Comparison of ENCODE assay signal across 7 worm cellular contexts in genomic region chrX:14557352-14557935, ce11.
TF ChIP-seq lines count a peak whose summit lies in the region.

No protein-coding gene starts in this region.

TF ChIP-seq in whole organism, L1 larva, 84 proteins besides CTCF, POLR2A, EP300 and RAD21 (continues in another document):
- TF ChIP-seq skn-1 (tag; optimal IDR thresholded peaks at IDR 0.05; lab: Kevin White, UChicago) (peak; percentile 78), fkh-10 (GFP tag; optimal IDR thresholded peaks at IDR 0.05; lab: Kevin White, UChicago) (peak; percentile 80), nhr-71 (tag; optimal IDR thresholded peaks at IDR 0.05; lab: Kevin White, UChicago) (peak; percentile 96), ceh-88 (GFP tag; IDR thresholded peaks at IDR 0.05; lab: Robert Waterston, UW) (no peak), zip-4 (GFP tag; optimal IDR thresholded peaks at IDR 0.05; lab: Kevin White, UChicago) (peak; percentile 78), mab-9 (GFP tag; IDR thresholded peaks at IDR 0.05; lab: Robert Waterston, UW) (0 out of 2 replicates have a peak, but pooled peaks have one; percentile 19), hlh-17 (GFP tag; optimal IDR thresholded peaks at IDR 0.05; lab: Kevin White, UChicago; ENCODE audit: borderline replicate concordance) (no peak), alr-1 (tag; optimal IDR thresholded peaks at IDR 0.05; lab: Kevin White, UChicago; ENCODE audit: borderline replicate concordance) (no peak), swsn-7 (tag; optimal IDR thresholded peaks at IDR 0.05; lab: Kevin White, UChicago) (peak; percentile 64), mdl-1 (tag; optimal IDR thresholded peaks at IDR 0.05; lab: Kevin White, UChicago) (no peak), lsy-2 (tag; optimal IDR thresholded peaks at IDR 0.05; lab: Kevin White, UChicago) (peak; percentile 41 to 56), rnt-1 (tag; optimal IDR thresholded peaks at IDR 0.05; lab: Kevin White, UChicago) (peak; percentile 88)

TF ChIP-seq in whole organism, L2 larva, 48 proteins besides CTCF, POLR2A, EP300 and RAD21 (continues in another document):
- TF ChIP-seq lin-13 (GFP tag; optimal IDR thresholded peaks at IDR 0.05; lab: Kevin White, UChicago), result peak; percentile 47
- peak; percentile 28 for TF ChIP-seq unc-55 (GFP tag; optimal IDR thresholded peaks at IDR 0.05; lab: Kevin White, UChicago)
- TF ChIP-seq Y55F3AM.14 (GFP tag; optimal IDR thresholded peaks at IDR 0.05; lab: Kevin White, UChicago), result peak; percentile 13
- no peak for TF ChIP-seq nhr-10 (tag; optimal IDR thresholded peaks at IDR 0.05; lab: Kevin White, UChicago)
- TF ChIP-seq C34F6.9 (tag; optimal IDR thresholded peaks at IDR 0.05; lab: Kevin White, UChicago), result peak; percentile 42
- TF ChIP-seq F13H6.1 (tag; optimal IDR thresholded peaks at IDR 0.05; lab: Kevin White, UChicago), result peak; percentile 66
- peak; percentile 52 for TF ChIP-seq sem-4 (tag; optimal IDR thresholded peaks at IDR 0.05; lab: Kevin White, UChicago)
- peak; percentile 70 for TF ChIP-seq zag-1 (tag; optimal IDR thresholded peaks at IDR 0.05; lab: Kevin White, UChicago)
- no peak for TF ChIP-seq nhr-77 (tag; optimal IDR thresholded peaks at IDR 0.05; lab: Kevin White, UChicago)
- TF ChIP-seq lsy-2 (tag; optimal IDR thresholded peaks at IDR 0.05; lab: Kevin White, UChicago), result peak; percentile 20 to 44
- peak; percentile 28 to 52 for TF ChIP-seq mdl-1 (tag; optimal IDR thresholded peaks at IDR 0.05; lab: Kevin White, UChicago)
- TF ChIP-seq sma-9 (GFP tag; optimal IDR thresholded peaks at IDR 0.05; lab: Kevin White, UChicago), result peak; percentile 97
- no peak for TF ChIP-seq sma-9 (tag; optimal IDR thresholded peaks at IDR 0.05; lab: Kevin White, UChicago)

TF ChIP-seq in whole organism, L3 larva, 47 proteins besides CTCF, POLR2A, EP300 and RAD21 (continues in another document):
- TF ChIP-seq ztf-4 (tag; optimal IDR thresholded peaks at IDR 0.05; lab: Kevin White, UChicago) (no peak), elt-1 (tag; optimal IDR thresholded peaks at IDR 0.05; lab: Kevin White, UChicago) (no peak), sea-2 (GFP tag; optimal IDR thresholded peaks at IDR 0.05; lab: Kevin White, UChicago) (peak; percentile 48), aly-2 (tag; optimal IDR thresholded peaks at IDR 0.05; lab: Kevin White, UChicago) (no peak), egl-5 (tag; optimal IDR thresholded peaks at IDR 0.05; lab: Kevin White, UChicago) (no peak), ceh-28 (tag; optimal IDR thresholded peaks at IDR 0.05; lab: Kevin White, UChicago) (peak; percentile 8), egl-27 (tag; optimal IDR thresholded peaks at IDR 0.05; lab: Kevin White, UChicago) (no peak), fkh-2 (tag; optimal IDR thresholded peaks at IDR 0.05; lab: Kevin White, UChicago) (peak; percentile 65), nhr-23 (tag; optimal IDR thresholded peaks at IDR 0.05; lab: Kevin White, UChicago) (peak; percentile 10), daf-12 (tag; optimal IDR thresholded peaks at IDR 0.05; lab: Kevin White, UChicago) (no peak), eor-1 (tag; optimal IDR thresholded peaks at IDR 0.05; lab: Kevin White, UChicago) (no peak), ama-1 (optimal IDR thresholded peaks at IDR 0.05; lab: Kevin White, UChicago) (no peak), ZK546.5 (tag; optimal IDR thresholded peaks at IDR 0.05; lab: Kevin White, UChicago) (no peak), unc-62 (GFP tag; optimal IDR thresholded peaks at IDR 0.05; lab: Kevin White, UChicago) (no peak), snpc-4 (tag; optimal IDR thresholded peaks at IDR 0.05; lab: Kevin White, UChicago) (no peak)

TF ChIP-seq in whole organism, L4 larva, 104 proteins besides CTCF, POLR2A, EP300 and RAD21 (continues in another document):
- peak; percentile 19 for TF ChIP-seq rbr-2 (tag; optimal IDR thresholded peaks at IDR 0.05; lab: Kevin White, UChicago)
- no peak for TF ChIP-seq madf-5 (GFP tag; IDR thresholded peaks at IDR 0.05; lab: Robert Waterston, UW)
- peak; percentile 7 for TF ChIP-seq lin-13 (GFP tag; optimal IDR thresholded peaks at IDR 0.05; lab: Kevin White, UChicago)
- no peak for TF ChIP-seq mdt-29 (GFP tag; IDR thresholded peaks at IDR 0.05; lab: Robert Waterston, UW)
- TF ChIP-seq ceh-82 (tag; optimal IDR thresholded peaks at IDR 0.05; lab: Kevin White, UChicago), result no peak
- no peak for TF ChIP-seq jun-1 (tag; optimal IDR thresholded peaks at IDR 0.05; lab: Kevin White, UChicago)
- TF ChIP-seq daf-12 (tag; optimal IDR thresholded peaks at IDR 0.05; lab: Kevin White, UChicago), result no peak
- TF ChIP-seq nhr-237 (tag; optimal IDR thresholded peaks at IDR 0.05; lab: Kevin White, UChicago), result no peak
- TF ChIP-seq ztf-11 (tag; optimal IDR thresholded peaks at IDR 0.05; lab: Kevin White, UChicago), result no peak
- no peak for TF ChIP-seq fkh-10 (GFP tag; optimal IDR thresholded peaks at IDR 0.05; lab: Kevin White, UChicago)
- TF ChIP-seq snpc-4 (tag; optimal IDR thresholded peaks at IDR 0.05; lab: Kevin White, UChicago), result no peak
- TF ChIP-seq pha-4 (GFP tag; IDR thresholded peaks at IDR 0.05; lab: Robert Waterston, UW), result no peak
- peak; percentile 48 for TF ChIP-seq pha-4 (tag; optimal IDR thresholded peaks at IDR 0.05; lab: Kevin White, UChicago)
- no peak for TF ChIP-seq nhr-41 (GFP tag; IDR thresholded peaks at IDR 0.05; lab: Robert Waterston, UW)
- TF ChIP-seq F26F4.8 (GFP tag; conservative IDR thresholded peaks at IDR 0.05; lab: Robert Waterston, UW), result no peak

TF ChIP-seq in whole organism, late embryonic, 69 proteins besides CTCF, POLR2A, EP300 and RAD21 (continues in another document):
- no peak for TF ChIP-seq ceh-24 (tag; optimal IDR thresholded peaks at IDR 0.05; lab: Kevin White, UChicago)
- peak; percentile 48 for TF ChIP-seq ref-2 (tag; optimal IDR thresholded peaks at IDR 0.05; lab: Kevin White, UChicago)
- TF ChIP-seq lin-11 (tag; optimal IDR thresholded peaks at IDR 0.05; lab: Kevin White, UChicago), result no peak
- TF ChIP-seq pha-2 (tag; optimal IDR thresholded peaks at IDR 0.05; lab: Kevin White, UChicago), result no peak
- no peak for TF ChIP-seq sox-4 (tag; optimal IDR thresholded peaks at IDR 0.05; lab: Kevin White, UChicago)
- TF ChIP-seq ets-4 (tag; optimal IDR thresholded peaks at IDR 0.05; lab: Kevin White, UChicago), result no peak
- TF ChIP-seq pqm-1 (tag; optimal IDR thresholded peaks at IDR 0.05; lab: Kevin White, UChicago), result no peak
- no peak for TF ChIP-seq madf-2 (tag; optimal IDR thresholded peaks at IDR 0.05; lab: Kevin White, UChicago)
- TF ChIP-seq zip-5 (tag; optimal IDR thresholded peaks at IDR 0.05; lab: Kevin White, UChicago), result no peak
- peak; percentile 4 for TF ChIP-seq ceh-14 (tag; optimal IDR thresholded peaks at IDR 0.05; lab: Kevin White, UChicago)
- TF ChIP-seq ceh-31 (tag; optimal IDR thresholded peaks at IDR 0.05; lab: Kevin White, UChicago), result peak; percentile 45
- TF ChIP-seq Y22D7AL.16 (tag; optimal IDR thresholded peaks at IDR 0.05; lab: Kevin White, UChicago), result no peak
- no peak for TF ChIP-seq ama-1 (optimal IDR thresholded peaks at IDR 0.05; lab: Kevin White, UChicago)
- no peak for TF ChIP-seq gmeb-2 (tag; optimal IDR thresholded peaks at IDR 0.05; lab: Kevin White, UChicago)
- no peak for TF ChIP-seq pax-1 (tag; optimal IDR thresholded peaks at IDR 0.05; lab: Kevin White, UChicago)
- no peak for TF ChIP-seq hlh-15 (tag; optimal IDR thresholded peaks at IDR 0.05; lab: Kevin White, UChicago)

TF ChIP-seq in whole organism, mixed stage, embryonic, 35 proteins besides CTCF, POLR2A, EP300 and RAD21 (continues in another document):
- TF ChIP-seq nhr-237 (tag; optimal IDR thresholded peaks at IDR 0.05; lab: Kevin White, UChicago), result peak; percentile 62
- TF ChIP-seq nhr-28 (tag; optimal IDR thresholded peaks at IDR 0.05; lab: Kevin White, UChicago), result no peak
- peak; percentile 26 for TF ChIP-seq lsy-2 (tag; optimal IDR thresholded peaks at IDR 0.05; lab: Kevin White, UChicago)
- no peak for TF ChIP-seq snpc-4 (tag; optimal IDR thresholded peaks at IDR 0.05; lab: Kevin White, UChicago)
- TF ChIP-seq nhr-2 (tag; optimal IDR thresholded peaks at IDR 0.05; lab: Kevin White, UChicago), result no peak
- no peak for TF ChIP-seq blmp-1 (tag; optimal IDR thresholded peaks at IDR 0.05; lab: Kevin White, UChicago)
- TF ChIP-seq mls-2 (tag; optimal IDR thresholded peaks at IDR 0.05; lab: Kevin White, UChicago), result no peak
- no peak for TF ChIP-seq sptf-1 (tag; optimal IDR thresholded peaks at IDR 0.05; lab: Kevin White, UChicago)
- TF ChIP-seq ceh-43 (GFP tag; optimal IDR thresholded peaks at IDR 0.05; lab: Kevin White, UChicago), result no peak
- TF ChIP-seq ces-1 (GFP tag; optimal IDR thresholded peaks at IDR 0.05; lab: Kevin White, UChicago), result peak; percentile 25
- TF ChIP-seq flh-1 (GFP tag; optimal IDR thresholded peaks at IDR 0.05; lab: Kevin White, UChicago), result no peak
- TF ChIP-seq hlh-1 (tag; optimal IDR thresholded peaks at IDR 0.05; lab: Kevin White, UChicago), result peak; percentile 39
- peak; percentile 62 for TF ChIP-seq unc-120 (tag; optimal IDR thresholded peaks at IDR 0.05; lab: Kevin White, UChicago; ENCODE audit: poor library complexity, severe bottlenecking)
- peak; percentile 39 for TF ChIP-seq unc-62 (GFP tag; optimal IDR thresholded peaks at IDR 0.05; lab: Kevin White, UChicago)
- no peak for TF ChIP-seq elt-1 (tag; optimal IDR thresholded peaks at IDR 0.05; lab: Kevin White, UChicago; ENCODE audit: borderline replicate concordance, insufficient read depth)

TF ChIP-seq in whole organism, young adult, 124 proteins besides CTCF, POLR2A, EP300 and RAD21 (continues in another document):
- TF ChIP-seq attf-6 (GFP tag; IDR thresholded peaks at IDR 0.05; lab: Robert Waterston, UW) (no peak), dox-1 (GFP tag; IDR thresholded peaks at IDR 0.05; lab: Robert Waterston, UW) (0 out of 2 replicates have a peak, but pooled peaks have one; percentile 5), ceh-91 (GFP tag; IDR thresholded peaks at IDR 0.05; lab: Robert Waterston, UW) (no peak), ceh-79 (tag; optimal IDR thresholded peaks at IDR 0.05; lab: Kevin White, UChicago) (no peak), snpc-4 (GFP tag; optimal IDR thresholded peaks at IDR 0.05; lab: Kevin White, UChicago) (no peak), snpc-4 (tag; optimal IDR thresholded peaks at IDR 0.05; lab: Kevin White, UChicago) (peak in 1 of 4 experiments; percentile 20), ZK185.1 (tag; optimal IDR thresholded peaks at IDR 0.05; lab: Kevin White, UChicago; ENCODE audit: poor library complexity, severe bottlenecking) (peak; percentile 26), snpc-1.3 (tag; optimal IDR thresholded peaks at IDR 0.05; lab: Kevin White, UChicago; ENCODE audit: insufficient read depth) (no peak), cebp-1 (GFP tag; IDR thresholded peaks at IDR 0.05; lab: Robert Waterston, UW) (peak; percentile 93), cebp-1 (tag; optimal IDR thresholded peaks at IDR 0.05; lab: Kevin White, UChicago) (peak; percentile 98), K12H6.12 (tag; optimal IDR thresholded peaks at IDR 0.05; lab: Kevin White, UChicago) (peak; percentile 75), unc-130 (GFP tag; optimal IDR thresholded peaks at IDR 0.05; lab: Kevin White, UChicago) (no peak), ceh-27 (GFP tag; optimal IDR thresholded peaks at IDR 0.05; lab: Kevin White, UChicago) (peak; percentile 68), zfh-2 (GFP tag; conservative IDR thresholded peaks at IDR 0.05; lab: Robert Waterston, UW) (peak; percentile 68; the same call in 1 of the 2 replicates), K11D2.4 (GFP tag; IDR thresholded peaks at IDR 0.05; lab: Robert Waterston, UW) (no peak), gei-17 (GFP tag; optimal IDR thresholded peaks at IDR 0.05; lab: Kevin White, UChicago) (no peak), chd-7 (tag; optimal IDR thresholded peaks at IDR 0.05; lab: Kevin White, UChicago) (no peak)
